Worm (Caenorhabditis elegans) whole organism, L4 larva: Measurements from ENCODE around the gene ZK262.19.

Experiments
- mep-1 ChIP-seq: fragments of 150-350 bp; sonication (generic microtip); optimal IDR thresholded peaks from 3 replicates; lab custom pipeline; 2014; ENCODE audit warnings: missing biosample characterization, missing genetic modification characterization
- pha-4 ChIP-seq, 2 experiments: fragments of 150-350 bp in 1 of 2; fragments of 200-800 bp in 1 of 2; sonication (Bioruptor generic) in 1 of 2; IDR thresholded peaks in 1 of 2; optimal IDR thresholded peaks in 1 of 2; 2 replicates each; pipeline versions ENCODE4 v1.3.6 to Lab custom; 2014 to 2022; ENCODE audit warnings: missing genetic modification characterization in 2 of 2, missing genetic modification reagents in 2 of 2, missing biosample characterization in 1 of 2, missing compliant biosample characterization in 1 of 2
- unc-62 ChIP-seq, 3 experiments: fragments of 150-350 bp in 1 of 3; sonication (generic microtip); optimal IDR thresholded peaks in 2 of 3; peaks in 1 of 3; 1 replicate in 1 of 3; 2 replicates in 2 of 3; lab custom pipeline; 2014 to 2017; ENCODE audit warnings: missing biosample characterization in 3 of 3, missing genetic modification characterization in 3 of 3, missing genetic modification reagents in 3 of 3, missing genotype in 1 of 3

DNA sequence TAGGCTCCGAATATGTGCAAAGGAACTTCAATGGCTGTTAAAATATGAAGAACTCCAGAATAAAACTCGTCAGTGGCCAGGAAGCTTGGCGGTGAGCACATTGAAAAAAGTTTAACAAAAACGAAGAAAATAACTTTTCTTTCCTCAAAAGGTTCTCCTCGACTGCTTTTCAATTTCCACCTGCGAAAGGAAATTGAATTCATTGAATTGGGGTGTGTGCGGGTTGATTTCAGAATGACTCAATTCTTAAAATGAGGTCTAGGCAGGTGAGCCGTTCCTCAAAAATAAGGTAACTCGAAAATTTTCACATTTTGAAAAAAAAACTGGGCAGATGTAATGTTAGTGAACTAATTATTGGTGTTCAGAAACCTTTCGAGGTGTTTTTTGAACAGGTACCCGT, 48.0 kb upstream of the ZK262.19 start, which contains the start of gene srh-182:
- TF ChIP-seq pha-4 (GFP tag; IDR thresholded peaks at IDR 0.05; lab: Robert Waterston, UW) (no peak), pha-4 (tag; optimal IDR thresholded peaks at IDR 0.05; lab: Kevin White, UChicago) (no peak), mep-1 (tag; lab: Kevin White, UChicago) (no peak), unc-62 (GFP tag; optimal IDR thresholded peaks at IDR 0.05 in 1 of 2; lab: Kevin White, UChicago) (no peak), unc-62 (tag; optimal IDR thresholded peaks at IDR 0.05; lab: Kevin White, UChicago) (no peak)
